Fruit fly (Drosophila melanogaster): ENCODE measurements around the gene Samuel.

Gene Samuel

dm6 chr2L:11037583-11038517 lies 28.9 kb downstream of the Samuel start (continued):
- TF ChIP-seq CG12942 (GFP tag; optimal IDR thresholded peaks at IDR 0.05) (no peak), CG2202 (tag; optimal IDR thresholded peaks at IDR 0.05) (peak; percentile 46), YL-1 (GFP tag; optimal IDR thresholded peaks at IDR 0.05) (no peak), CG8944 (GFP tag; optimal IDR thresholded peaks at IDR 0.05) (peak; percentile 2), CG2889 (GFP tag; IDR thresholded peaks at IDR 0.05) (no peak), sens (GFP tag) (peak; percentile 95), Med (GFP tag) (peak; percentile 75), CG4854 (GFP tag; optimal IDR thresholded peaks at IDR 0.05) (no peak), ind (GFP tag; optimal IDR thresholded peaks at IDR 0.05) (peak; percentile 30), CG4404 (GFP tag; IDR thresholded peaks at IDR 0.05) (no peak), CG9727 (GFP tag; optimal IDR thresholded peaks at IDR 0.05) (peak; percentile 54), mirr (GFP tag; optimal IDR thresholded peaks at IDR 0.05) (peak; percentile 35), CG3726 (GFP tag; IDR thresholded peaks at IDR 0.05) (no peak), CG11723 (GFP tag; optimal IDR thresholded peaks at IDR 0.05) (peak; percentile 50), CG8290 (GFP tag; optimal IDR thresholded peaks at IDR 0.05) (peak; percentile 14), CG8290 (tag; optimal IDR thresholded peaks at IDR 0.05) (peak in 1 of 2 experiments; percentile 16), CG14014 (GFP tag; IDR thresholded peaks at IDR 0.05) (peak; percentile 36; the same call in 1 of the 2 replicates), Rfx (GFP tag; IDR thresholded peaks at IDR 0.05) (peak; percentile 53; the same call in 1 of the 2 replicates), Lpt (GFP tag; optimal IDR thresholded peaks at IDR 0.05) (no peak), Trl (optimal IDR thresholded peaks at IDR 0.05) (no peak), Trl (GFP tag; optimal IDR thresholded peaks at IDR 0.05) (peak; percentile 37), yki (optimal IDR thresholded peaks at IDR 0.05) (no peak), phol (tag; optimal IDR thresholded peaks at IDR 0.05) (peak; percentile 62), Bdp1 (GFP tag; optimal IDR thresholded peaks at IDR 0.05) (no peak), Hr51 (GFP tag; optimal IDR thresholded peaks at IDR 0.05) (peak in 1 of 2 experiments; percentile 65), Opbp (GFP tag; IDR thresholded peaks at IDR 0.05; ENCODE audit: partially characterized antibody) (no peak), Sox100B (GFP tag; optimal IDR thresholded peaks at IDR 0.05) (peak; percentile 52), CG12071 (GFP tag; optimal IDR thresholded peaks at IDR 0.05) (no peak), stc (GFP tag; IDR thresholded peaks at IDR 0.05) (peak; percentile 36), CG7556 (GFP tag; optimal IDR thresholded peaks at IDR 0.05) (peak; percentile 84), CG8924 (tag; optimal IDR thresholded peaks at IDR 0.05) (peak; percentile 69), nmo (GFP tag; optimal IDR thresholded peaks at IDR 0.05) (peak; percentile 49), tin (GFP tag; optimal IDR thresholded peaks at IDR 0.05) (peak; percentile 35), CG11695 (GFP tag; IDR thresholded peaks at IDR 0.05) (0 out of 3 replicates have a peak, but pooled peaks have one; percentile 45), CG30020 (tag; optimal IDR thresholded peaks at IDR 0.05) (no peak), btn (GFP tag; optimal IDR thresholded peaks at IDR 0.05) (no peak), CG12299 (tag; optimal IDR thresholded peaks at IDR 0.05) (no peak), vnd (GFP tag; IDR thresholded peaks at IDR 0.05; ENCODE audit: partially characterized antibody) (no peak), Asciz (GFP tag; optimal IDR thresholded peaks at IDR 0.05) (peak; percentile 41), Optix (GFP tag; IDR thresholded peaks at IDR 0.05) (0 out of 3 replicates have a peak, but pooled peaks have one; percentile 7), zfh1 (GFP tag; IDR thresholded peaks at IDR 0.05) (peak; percentile 34; the same call in 2 of the 3 replicates), CG16863 (GFP tag; optimal IDR thresholded peaks at IDR 0.05) (peak; percentile 36), CG15601 (tag; optimal IDR thresholded peaks at IDR 0.05) (peak; percentile 28), slou (GFP tag; optimal IDR thresholded peaks at IDR 0.05) (no peak), insv (GFP tag; optimal IDR thresholded peaks at IDR 0.05) (no peak), D (optimal IDR thresholded peaks at IDR 0.05) (no peak), D (GFP tag; optimal IDR thresholded peaks at IDR 0.05) (peak; percentile 45), vvl (GFP tag; IDR thresholded peaks at IDR 0.05) (peak; percentile 45; the same call in 1 of the 2 replicates), zen2 (GFP tag; IDR thresholded peaks at IDR 0.05; ENCODE audit: partially characterized antibody) (no peak), dpn (GFP tag; optimal IDR thresholded peaks at IDR 0.05) (peak; percentile 19 to 51)

All from whole organism, embryonic.